Worm (Caenorhabditis elegans): ENCODE data around the gene chil-24.

DNA sequence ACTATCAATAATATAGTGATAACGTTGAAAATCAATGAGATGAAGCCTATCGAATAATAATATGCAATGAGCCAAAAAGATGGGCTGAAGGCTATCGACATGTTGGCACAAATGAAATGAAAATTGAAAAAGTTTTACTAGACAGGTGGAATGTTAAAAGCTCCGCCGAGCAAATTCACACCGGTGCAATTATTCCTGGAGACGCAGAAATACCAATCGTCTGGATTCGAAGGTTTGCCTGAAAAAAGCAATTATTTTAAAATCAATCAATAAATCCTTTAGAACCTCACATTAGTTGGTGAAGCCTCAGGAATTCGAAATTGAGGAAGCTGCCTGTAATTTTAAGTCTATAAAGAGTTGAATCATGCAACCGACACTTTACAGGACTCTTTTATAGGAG, 25.4 kb downstream of the chil-24 start, which contains the start of gene sri-32:
- TF ChIP-seq ceh-13 (GFP tag; optimal IDR thresholded peaks at IDR 0.05), result no peak
- TF ChIP-seq flt-1 (GFP tag; IDR thresholded peaks at IDR 0.05), result no peak
- TF ChIP-seq tra-4 (tag; optimal IDR thresholded peaks at IDR 0.05), result no peak
- no peak for TF ChIP-seq sea-1 (GFP tag; conservative IDR thresholded peaks at IDR 0.05)
- TF ChIP-seq tbx-11 (GFP tag; IDR thresholded peaks at IDR 0.05), result no peak
- no peak for TF ChIP-seq tbx-37 (GFP tag; conservative IDR thresholded peaks at IDR 0.05)
- no peak for TF ChIP-seq ets-7 (tag; optimal IDR thresholded peaks at IDR 0.05)
- TF ChIP-seq hmbx-1 (tag; optimal IDR thresholded peaks at IDR 0.05), result no peak
- no peak for TF ChIP-seq pes-1 (GFP tag; IDR thresholded peaks at IDR 0.05)
